Worm (Caenorhabditis elegans) whole organism, L4 larva: ENCODE results near the gene F07E5.9.

Experiments used
- aly-2 ChIP-seq: sonication (generic microtip); optimal IDR thresholded peaks from 2 replicates; lab custom pipeline; 2018; ENCODE audit warnings: missing biosample characterization, missing genetic modification characterization
- daf-12 ChIP-seq: fragments of 150-350 bp; optimal IDR thresholded peaks from 2 replicates; lab custom pipeline; 2014; ENCODE audit warnings: missing biosample characterization, missing genetic modification reagents, missing genetic modification characterization
- dve-1 ChIP-seq: sonication (generic microtip); optimal IDR thresholded peaks from 2 replicates; lab custom pipeline; 2017; ENCODE audit warnings: antibody characterized with exemption, mild to moderate bottlenecking, missing genetic modification characterization, missing compliant biosample characterization; ENCODE audit not compliant: insufficient read depth
- egl-27 ChIP-seq: sonication (generic microtip); optimal IDR thresholded peaks from 3 replicates; lab custom pipeline; 2017; ENCODE audit warnings: missing biosample characterization, missing genetic modification reagents, missing genetic modification characterization
- skn-1 ChIP-seq: fragments of 150-350 bp; optimal IDR thresholded peaks from 2 replicates; lab custom pipeline; 2014; ENCODE audit warnings: missing biosample characterization, missing genetic modification characterization

ce11 chrII:2042447-2042846, 37.9 kb downstream of the F07E5.9 start, which contains the start of gene bath-20:
- no peak for TF ChIP-seq egl-27 (tag; lab: Kevin White, UChicago)
- TF ChIP-seq skn-1 (tag; lab: Kevin White, UChicago), result no peak
- no peak for TF ChIP-seq aly-2 (tag; lab: Kevin White, UChicago)
- no peak for TF ChIP-seq daf-12
- no peak for TF ChIP-seq dve-1 (tag; lab: Kevin White, UChicago)
